Fruit fly (Drosophila melanogaster) Kc167 (cell line): Measurements from ENCODE around the gene Trf4-1.

Experiments
- Myc ChIP-seq: fragments of >200 bp; optimal IDR thresholded peaks from 2 replicates; lab custom pipeline; 2017; ENCODE audit warnings: missing external identifiers
- Sin3A ChIP-seq: fragments of >200 bp; optimal IDR thresholded peaks from 2 replicates; lab custom pipeline; 2018; ENCODE audit warnings: missing external identifiers
- h ChIP-seq: fragments of >200 bp; optimal IDR thresholded peaks from 3 replicates; lab custom pipeline; 2018; ENCODE audit warnings: missing external identifiers
- insv ChIP-seq: fragments of >200 bp; optimal IDR thresholded peaks from 3 replicates; lab custom pipeline; 2018; ENCODE audit warnings: missing external identifiers
- psq ChIP-seq: fragments of >200 bp; optimal IDR thresholded peaks from 2 replicates; lab custom pipeline; 2017; ENCODE audit warnings: missing external identifiers
- ttk ChIP-seq: sonication (Bioruptor generic); optimal IDR thresholded peaks from 2 replicates; lab custom pipeline; 2017; ENCODE audit warnings: missing external identifiers

The Trf4-1 gene

dm6 chrX:8583159-8583558 lies 23.0 kb downstream of the Trf4-1 start:
- TF ChIP-seq Myc (no peak), psq (lab: Kevin White, UChicago) (no peak)

- TF ChIP-seq h (no peak), psq (lab: Kevin White, UChicago) (no peak), ttk (lab: Kevin White, UChicago) (no peak), insv (no peak), Myc (no peak), Sin3A (no peak)
Measured at dm6 chrX:8588607-8589171, 28.6 kb downstream of the Trf4-1 start, which contains the start of gene CG12081. Gene CG12081, plus strand, starts transcription at chrX:8588811.

dm6 chrX:8591685-8592127 lies 31.6 kb downstream of the Trf4-1 start, which contains the start of the genes CG12659 and Crag:
Gene CG12659, minus strand, starts transcription at chrX:8591729.
Gene Crag, plus strand, starts transcription at chrX:8592031.
- TF ChIP-seq psq (lab: Kevin White, UChicago) (no peak), ttk (lab: Kevin White, UChicago) (no peak), h (no peak), Sin3A (no peak), Myc (no peak), insv (no peak)

dm6 chrX:8592437-8593158 lies 32.5 kb downstream of the Trf4-1 start:
- TF ChIP-seq insv (no peak), Myc (no peak), h (no peak), ttk (lab: Kevin White, UChicago) (no peak), Sin3A (no peak), psq (lab: Kevin White, UChicago) (no peak)

- no peak for TF ChIP-seq Myc
- no peak for TF ChIP-seq h
- TF ChIP-seq insv, result no peak
- TF ChIP-seq ttk (lab: Kevin White, UChicago), result no peak
- no peak for TF ChIP-seq psq (lab: Kevin White, UChicago)
- TF ChIP-seq Sin3A, result no peak
Measured at dm6 chrX:8593159-8593476, 33.0 kb downstream of the Trf4-1 start.

- TF ChIP-seq Sin3A, result no peak
Measured at dm6 chrX:8601165-8601564, 41.0 kb downstream of the Trf4-1 start.

dm6 chrX:8606206-8606605 lies 46.1 kb downstream of the Trf4-1 start, which contains the start of gene Caf1-180:
Gene Caf1-180, minus strand, starts transcription at chrX:8606304.
- TF ChIP-seq Sin3A, result no peak
- TF ChIP-seq Myc, result no peak
- TF ChIP-seq insv, result no peak
- no peak for TF ChIP-seq h
- no peak for TF ChIP-seq psq (lab: Kevin White, UChicago)
- no peak for TF ChIP-seq ttk (lab: Kevin White, UChicago)

dm6 chrX:8607902-8608301 lies 47.8 kb downstream of the Trf4-1 start:
- TF ChIP-seq h (no peak), psq (lab: Kevin White, UChicago) (no peak), ttk (lab: Kevin White, UChicago) (no peak), Myc (no peak), Sin3A (no peak), insv (no peak)

dm6 chrX:8616280-8616679 lies 56.2 kb downstream of the Trf4-1 start:
- no peak for TF ChIP-seq ttk (lab: Kevin White, UChicago)
- no peak for TF ChIP-seq h
- TF ChIP-seq psq (lab: Kevin White, UChicago), result no peak
- TF ChIP-seq insv, result no peak
- no peak for TF ChIP-seq Myc
- TF ChIP-seq Sin3A, result no peak

dm6 chrX:8616787-8617432 lies 56.8 kb downstream of the Trf4-1 start:
- TF ChIP-seq ttk (lab: Kevin White, UChicago), result no peak
- no peak for TF ChIP-seq Myc
- no peak for TF ChIP-seq insv
- TF ChIP-seq psq (lab: Kevin White, UChicago), result no peak
- no peak for TF ChIP-seq Sin3A
- no peak for TF ChIP-seq h
